Worm (Caenorhabditis elegans): ENCODE results near the gene F44B9.8.

The F44B9.8 gene

DNA sequence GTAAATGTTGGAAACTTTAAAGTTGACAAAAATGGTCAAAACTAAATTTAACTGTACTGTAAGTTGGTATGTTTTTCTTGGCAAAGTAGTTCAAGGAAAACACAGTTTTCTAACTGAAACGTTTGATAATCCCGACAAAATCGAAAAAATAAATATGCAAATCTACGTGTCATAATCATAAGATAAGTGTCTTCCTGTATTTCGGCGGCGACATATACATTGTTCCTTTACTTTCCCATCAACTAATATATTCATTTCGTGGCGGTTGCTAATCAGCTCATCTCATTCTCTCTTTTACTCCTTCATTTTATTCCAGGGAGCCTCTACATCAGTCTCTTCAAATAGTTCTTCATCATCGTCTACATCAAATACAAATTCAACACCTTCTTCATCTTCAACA is 38.3 kb upstream of the F44B9.8 start:
- TF ChIP-seq lin-13 (GFP tag; optimal IDR thresholded peaks at IDR 0.05) (no peak), skn-1 (tag; optimal IDR thresholded peaks at IDR 0.05) (no peak), nhr-12 (tag; optimal IDR thresholded peaks at IDR 0.05) (no peak), efl-3 (GFP tag; optimal IDR thresholded peaks at IDR 0.05) (no peak), elt-2 (tag; optimal IDR thresholded peaks at IDR 0.05) (no peak), mep-1 (tag; optimal IDR thresholded peaks at IDR 0.05) (no peak), elt-3 (tag; optimal IDR thresholded peaks at IDR 0.05) (no peak), pax-3 (tag; optimal IDR thresholded peaks at IDR 0.05) (no peak), ama-1 (optimal IDR thresholded peaks at IDR 0.05) (no peak), unc-30 (tag; optimal IDR thresholded peaks at IDR 0.05) (no peak), lsy-2 (tag; optimal IDR thresholded peaks at IDR 0.05) (no peak), hpl-2 (GFP tag; optimal IDR thresholded peaks at IDR 0.05) (no peak), lin-35 (GFP tag; optimal IDR thresholded peaks at IDR 0.05) (no peak), dpl-1 (GFP tag; optimal IDR thresholded peaks at IDR 0.05) (no peak), hlh-4 (tag; optimal IDR thresholded peaks at IDR 0.05) (no peak), ceh-63 (GFP tag; optimal IDR thresholded peaks at IDR 0.05) (no peak), nhr-77 (tag; optimal IDR thresholded peaks at IDR 0.05) (no peak), aha-1 (tag; optimal IDR thresholded peaks at IDR 0.05) (no peak)

DNA sequence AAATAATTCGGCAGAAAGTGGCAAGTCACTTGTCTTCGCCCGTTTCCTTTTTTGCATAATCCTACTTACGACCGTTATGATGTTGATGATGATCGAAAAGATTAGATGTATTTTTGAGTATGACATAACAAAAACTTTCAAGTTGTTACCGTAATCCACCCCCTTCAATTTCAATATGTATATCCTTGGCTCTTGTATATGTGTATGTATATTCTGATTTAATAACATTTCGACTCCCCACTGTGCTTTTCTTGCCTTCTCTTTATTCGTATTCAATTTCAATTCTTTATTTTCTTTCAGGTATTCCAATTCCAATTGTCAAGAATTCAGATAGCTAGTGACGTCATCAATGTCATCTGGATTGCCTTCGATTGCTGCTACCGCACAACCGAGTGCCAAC is 37.5 kb upstream of the F44B9.8 start, which contains the start of gene pros-1:
TSS of gene pros-1 (plus strand) at position 301 of the 400 bp plus-strand sequence.
- no peak for TF ChIP-seq nhr-90 (tag; optimal IDR thresholded peaks at IDR 0.05; ENCODE audit: poor library complexity)
- TF ChIP-seq nhr-84 (tag; optimal IDR thresholded peaks at IDR 0.05) = no peak
- no peak for TF ChIP-seq elt-3 (tag; optimal IDR thresholded peaks at IDR 0.05)
- TF ChIP-seq skn-1 (tag; optimal IDR thresholded peaks at IDR 0.05) = no peak
- TF ChIP-seq rnt-1 (tag; optimal IDR thresholded peaks at IDR 0.05) = no peak
- no peak for TF ChIP-seq egl-13 (tag; optimal IDR thresholded peaks at IDR 0.05)
- no peak for TF ChIP-seq C34B4.2 (tag; optimal IDR thresholded peaks at IDR 0.05)
- no peak for TF ChIP-seq pqm-1 (tag; optimal IDR thresholded peaks at IDR 0.05)
- no peak for TF ChIP-seq sox-4 (tag; optimal IDR thresholded peaks at IDR 0.05)
- TF ChIP-seq zip-4 (GFP tag; optimal IDR thresholded peaks at IDR 0.05) = no peak
- no peak for TF ChIP-seq ceh-8 (GFP tag; optimal IDR thresholded peaks at IDR 0.05)
- no peak for TF ChIP-seq isw-1 (GFP tag; IDR thresholded peaks at IDR 0.05)
- no peak for TF ChIP-seq efl-3 (GFP tag; optimal IDR thresholded peaks at IDR 0.05)
- TF ChIP-seq aha-1 (tag; optimal IDR thresholded peaks at IDR 0.05) = no peak
- TF ChIP-seq lin-35 (GFP tag; optimal IDR thresholded peaks at IDR 0.05) = no peak
- no peak for TF ChIP-seq nhr-28 (tag; optimal IDR thresholded peaks at IDR 0.05)
- no peak for TF ChIP-seq fkh-4 (tag; optimal IDR thresholded peaks at IDR 0.05; ENCODE audit: borderline replicate concordance)
- TF ChIP-seq hlh-4 (tag; optimal IDR thresholded peaks at IDR 0.05) = no peak
- TF ChIP-seq C16A3.4 (tag; optimal IDR thresholded peaks at IDR 0.05) = no peak

DNA sequence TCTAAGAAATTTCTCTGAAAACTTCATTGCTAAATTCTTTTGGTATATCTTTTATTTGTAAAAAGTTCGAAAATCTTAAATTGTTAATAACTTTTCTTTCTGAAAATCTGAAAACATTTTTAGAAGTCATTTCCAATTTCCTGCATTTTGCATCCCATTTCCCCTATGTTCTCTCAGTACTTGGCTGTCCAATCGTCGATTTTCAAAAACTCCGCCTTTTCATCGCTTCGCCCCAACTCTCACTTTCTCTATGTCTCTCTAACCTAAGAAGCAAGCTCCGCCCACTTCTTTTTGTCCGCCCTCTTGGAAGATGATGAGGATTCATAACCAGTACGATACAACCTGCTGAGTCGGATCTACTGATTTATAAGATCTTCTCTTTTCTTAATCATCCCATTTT is 35.7 kb upstream of the F44B9.8 start:
- TF ChIP-seq C04F5.9 (tag; optimal IDR thresholded peaks at IDR 0.05) (no peak), jun-1 (tag; optimal IDR thresholded peaks at IDR 0.05) (no peak), blmp-1 (tag; optimal IDR thresholded peaks at IDR 0.05) (peak; percentile 65), hlh-4 (tag; optimal IDR thresholded peaks at IDR 0.05) (no peak), lsy-2 (tag; optimal IDR thresholded peaks at IDR 0.05) (peak in 1 of 2 experiments; percentile 50), vab-15 (tag; optimal IDR thresholded peaks at IDR 0.05) (no peak), ets-5 (GFP tag; IDR thresholded peaks at IDR 0.05) (no peak), aly-2 (tag; optimal IDR thresholded peaks at IDR 0.05) (no peak), zag-1 (tag; optimal IDR thresholded peaks at IDR 0.05) (no peak), mab-9 (GFP tag; IDR thresholded peaks at IDR 0.05) (no peak), ceh-8 (GFP tag; optimal IDR thresholded peaks at IDR 0.05) (no peak), dpl-1 (GFP tag; optimal IDR thresholded peaks at IDR 0.05) (no peak), fkh-4 (tag; optimal IDR thresholded peaks at IDR 0.05; ENCODE audit: borderline replicate concordance) (no peak), isw-1 (GFP tag; IDR thresholded peaks at IDR 0.05) (no peak), ztf-4 (tag; optimal IDR thresholded peaks at IDR 0.05) (no peak), C34B4.2 (tag; optimal IDR thresholded peaks at IDR 0.05) (no peak), snu-23 (GFP tag; optimal IDR thresholded peaks at IDR 0.05) (peak; percentile 17), mef-2 (tag; optimal IDR thresholded peaks at IDR 0.05) (no peak)
